Fruit fly (Drosophila melanogaster) whole organism, embryonic: ENCODE measurements around the gene CG6180.

Experiments used
- Aef1 ChIP-seq: fragments of 200-800 bp; sonication (Bioruptor generic); IDR thresholded peaks from 3 replicates; pipeline ENCODE4 v1.3.6; 2022; ENCODE audit warnings: missing biosample characterization, missing genetic modification characterization
- BEAF-32 ChIP-seq: fragments of 200-800 bp; sonication (Bioruptor generic); optimal IDR thresholded peaks from 3 replicates; lab custom pipeline; 2017; ENCODE audit warnings: missing biosample characterization, missing genetic modification characterization, mild to moderate bottlenecking, moderate library complexity, missing genetic modification reagents
- CG10565 ChIP-seq: fragments of 200-800 bp; sonication (Bioruptor generic); optimal IDR thresholded peaks from 3 replicates; lab custom pipeline; 2016; ENCODE audit warnings: missing biosample characterization, mild to moderate bottlenecking, missing genetic modification characterization
- CG10959 ChIP-seq: fragments of 200-800 bp; sonication (Bioruptor generic); IDR thresholded peaks from 2 replicates; pipeline ENCODE4 v1.3.6; 2022; ENCODE audit warnings: missing biosample characterization, missing genetic modification characterization
- CG11247 ChIP-seq: fragments of 200-800 bp; sonication (Bioruptor generic); IDR thresholded peaks from 2 replicates; pipeline ENCODE4 v1.3.6; 2022; ENCODE audit warnings: missing biosample characterization, missing genetic modification characterization
- CG1233 ChIP-seq: fragments of 200-800 bp; sonication (Bioruptor generic); optimal IDR thresholded peaks from 4 replicates; lab custom pipeline; 2018; ENCODE audit warnings: missing biosample characterization, mild to moderate bottlenecking, missing genetic modification characterization
- CG12659 ChIP-seq: fragments of 200-800 bp; sonication (Bioruptor generic); optimal IDR thresholded peaks from 3 replicates; lab custom pipeline; 2017; ENCODE audit warnings: mild to moderate bottlenecking, missing biosample characterization, missing genetic modification reagents, missing genetic modification characterization
- CG14860 ChIP-seq: fragments of 200-800 bp; sonication (Bioruptor generic); IDR thresholded peaks from 3 replicates; pipeline ENCODE4 v1.3.6; 2022; ENCODE audit warnings: missing biosample characterization, missing genetic modification characterization; ENCODE audit not compliant: partially characterized antibody
- CG18011 ChIP-seq: fragments of 200-800 bp; sonication (Bioruptor generic); optimal IDR thresholded peaks from 2 replicates; lab custom pipeline; 2017; ENCODE audit warnings: missing biosample characterization, missing genetic modification characterization, mild to moderate bottlenecking, moderate library complexity, missing genotype
- CG1832 ChIP-seq: fragments of 200-800 bp; sonication (Bioruptor generic); optimal IDR thresholded peaks from 2 replicates; lab custom pipeline; 2017; ENCODE audit warnings: missing biosample characterization, mild to moderate bottlenecking, missing genetic modification characterization, inconsistent platforms
- CG30403 ChIP-seq: fragments of 200-800 bp; sonication (Bioruptor generic); optimal IDR thresholded peaks from 3 replicates; lab custom pipeline; 2016; ENCODE audit warnings: missing biosample characterization, missing genetic modification characterization
- CG34422 ChIP-seq: fragments of 200-800 bp; sonication (Bioruptor generic); IDR thresholded peaks from 3 replicates; pipeline ENCODE4 v1.3.6; 2022; ENCODE audit warnings: missing biosample characterization, missing genetic modification characterization
- CG4328 ChIP-seq: fragments of 200-800 bp; sonication (Bioruptor generic); optimal IDR thresholded peaks from 3 replicates; lab custom pipeline; 2017; ENCODE audit warnings: missing biosample characterization, missing genetic modification reagents, missing genetic modification characterization
- CG6765 ChIP-seq: fragments of 200-800 bp; sonication (Bioruptor generic); optimal IDR thresholded peaks from 3 replicates; lab custom pipeline; 2017; ENCODE audit warnings: missing biosample characterization, mild to moderate bottlenecking, missing genetic modification characterization
- CG7839 ChIP-seq: fragments of 200-800 bp; sonication (Bioruptor generic); optimal IDR thresholded peaks from 3 replicates; lab custom pipeline; 2018; ENCODE audit warnings: missing biosample characterization, mild to moderate bottlenecking, missing genetic modification characterization, moderate library complexity
- CG8290 ChIP-seq, 3 experiments: fragments of 200-800 bp; sonication (Bioruptor generic); optimal IDR thresholded peaks; 2 replicates each; lab custom pipeline; 2016 to 2019; ENCODE audit warnings: missing biosample characterization in 3 of 3, missing genetic modification characterization in 3 of 3, mild to moderate bottlenecking in 2 of 3, moderate library complexity in 1 of 3
- CG8388 ChIP-seq: fragments of 200-800 bp; sonication (Bioruptor generic); optimal IDR thresholded peaks from 2 replicates; lab custom pipeline; 2019; ENCODE audit warnings: missing biosample characterization, mild to moderate bottlenecking, missing genetic modification characterization, moderate library complexity
- CTCF ChIP-seq: fragments of 200-800 bp; sonication (Bioruptor generic); optimal IDR thresholded peaks from 2 replicates; lab custom pipeline; 2017; ENCODE audit warnings: missing biosample characterization, mild to moderate bottlenecking, missing genetic modification characterization, moderate library complexity
- Doc2 ChIP-seq: fragments of 200-800 bp; sonication (Bioruptor generic); IDR thresholded peaks from 2 replicates; pipeline ENCODE4 v1.3.6; 2022; ENCODE audit warnings: missing biosample characterization, missing genetic modification characterization
- E2f2 ChIP-seq: fragments of 200-800 bp; sonication (Bioruptor generic); IDR thresholded peaks from 2 replicates; pipeline ENCODE4 v1.3.6; 2022; ENCODE audit warnings: missing biosample characterization, missing genetic modification characterization
- Fer3 ChIP-seq: fragments of 200-800 bp; sonication (Bioruptor generic); optimal IDR thresholded peaks from 2 replicates; lab custom pipeline; 2018; ENCODE audit warnings: missing biosample characterization, mild to moderate bottlenecking, missing genetic modification characterization, moderate library complexity
- Gsc ChIP-seq: fragments of 200-800 bp; sonication (Bioruptor generic); IDR thresholded peaks from 2 replicates; pipeline ENCODE4 v1.3.6; 2022; ENCODE audit warnings: missing biosample characterization, missing genetic modification characterization
- H15 ChIP-seq: fragments of 200-800 bp; sonication (Bioruptor generic); IDR thresholded peaks from 3 replicates; pipeline ENCODE4 v1.3.6; 2022; ENCODE audit warnings: missing biosample characterization, missing genetic modification characterization
- HmgZ ChIP-seq: fragments of 200-800 bp; sonication (Bioruptor generic); optimal IDR thresholded peaks from 2 replicates; lab custom pipeline; 2018; ENCODE audit warnings: missing biosample characterization, mild to moderate bottlenecking, missing genetic modification characterization
- Lhr ChIP-seq: fragments of 200-800 bp; sonication (Bioruptor generic); optimal IDR thresholded peaks from 3 replicates; lab custom pipeline; 2017; ENCODE audit warnings: mild to moderate bottlenecking, missing biosample characterization, missing genetic modification reagents, missing genetic modification characterization
- Oli ChIP-seq: fragments of 200-800 bp; sonication (Bioruptor generic); optimal IDR thresholded peaks from 2 replicates; lab custom pipeline; 2018; ENCODE audit warnings: missing biosample characterization, mild to moderate bottlenecking, missing genetic modification characterization, moderate library complexity
- Opbp ChIP-seq: fragments of 200-800 bp; sonication (Bioruptor generic); IDR thresholded peaks from 3 replicates; pipeline ENCODE4 v1.3.6; 2022; ENCODE audit warnings: missing biosample characterization, missing genetic modification characterization; ENCODE audit not compliant: partially characterized antibody
- Pdp1 ChIP-seq, 2 experiments: fragments of 200-800 bp; sonication (Bioruptor generic); optimal IDR thresholded peaks; 3 replicates each; lab custom pipeline; 2016; ENCODE audit warnings: missing biosample characterization in 2 of 2, missing genetic modification characterization in 2 of 2, mild to moderate bottlenecking in 1 of 2, moderate library complexity in 1 of 2
- Spps ChIP-seq: fragments of 200-800 bp; sonication (Bioruptor generic); optimal IDR thresholded peaks from 2 replicates; lab custom pipeline; 2018; ENCODE audit warnings: missing biosample characterization, mild to moderate bottlenecking, missing genetic modification characterization
- Sry-δ ChIP-seq: fragments of 200-800 bp; sonication (Bioruptor generic); optimal IDR thresholded peaks from 2 replicates; lab custom pipeline; 2016; ENCODE audit warnings: missing biosample characterization, missing genetic modification characterization
- Trl ChIP-seq, 3 experiments: fragments of >200 bp in 2 of 3; fragments of 200-800 bp in 1 of 3; sonication (Bioruptor generic) in 1 of 3; optimal IDR thresholded peaks; 2 replicates in 1 of 3; 3 replicates in 2 of 3; lab custom pipeline; 2016 to 2017; ENCODE audit warnings: missing biosample characterization in 1 of 3, missing genetic modification characterization in 1 of 3
- YL-1 ChIP-seq: fragments of 200-800 bp; sonication (Bioruptor generic); optimal IDR thresholded peaks from 3 replicates; lab custom pipeline; 2017; ENCODE audit warnings: missing biosample characterization, mild to moderate bottlenecking, missing genetic modification characterization
- bigmax ChIP-seq: fragments of 200-800 bp; sonication (Bioruptor generic); optimal IDR thresholded peaks from 2 replicates; lab custom pipeline; 2018; ENCODE audit warnings: missing biosample characterization, mild to moderate bottlenecking, missing genetic modification characterization
- chm ChIP-seq: fragments of 200-800 bp; sonication (Bioruptor generic); IDR thresholded peaks from 2 replicates; pipeline ENCODE4 v1.3.6; 2022; ENCODE audit warnings: missing biosample characterization, missing genetic modification characterization
- corto ChIP-seq: fragments of 200-800 bp; sonication (Bioruptor generic); optimal IDR thresholded peaks from 2 replicates; lab custom pipeline; 2016; ENCODE audit warnings: missing biosample characterization, mild to moderate bottlenecking, missing genetic modification characterization, moderate library complexity
- crp ChIP-seq, 2 experiments: fragments of 200-800 bp; sonication (Bioruptor generic); optimal IDR thresholded peaks; 2 replicates in 1 of 2; 3 replicates in 1 of 2; lab custom pipeline; 2017; ENCODE audit warnings: missing biosample characterization in 2 of 2, missing genetic modification characterization in 2 of 2, mild to moderate bottlenecking in 1 of 2, moderate library complexity in 1 of 2
- gce ChIP-seq: fragments of 200-800 bp; sonication (Bioruptor generic); IDR thresholded peaks from 3 replicates; pipeline ENCODE4 v1.3.6; 2022; ENCODE audit warnings: missing biosample characterization, missing genetic modification characterization
- hth ChIP-seq: fragments of >200 bp; optimal IDR thresholded peaks from 2 replicates; lab custom pipeline; 2017; ENCODE audit warnings: inconsistent platforms
- ind ChIP-seq: fragments of 200-800 bp; sonication (Bioruptor generic); optimal IDR thresholded peaks from 3 replicates; lab custom pipeline; 2016; ENCODE audit warnings: missing biosample characterization, missing genetic modification characterization
- p53 ChIP-seq: fragments of 200-800 bp; sonication (Bioruptor generic); optimal IDR thresholded peaks from 2 replicates; lab custom pipeline; 2016; ENCODE audit warnings: missing biosample characterization, missing genetic modification characterization
- phol ChIP-seq: fragments of 200-800 bp; sonication (Bioruptor generic); optimal IDR thresholded peaks from 3 replicates; lab custom pipeline; 2018; ENCODE audit warnings: missing biosample characterization, mild to moderate bottlenecking, missing genetic modification characterization, moderate library complexity
- prd ChIP-seq, 3 experiments: fragments of >200 bp in 2 of 3; fragments of 200-800 bp in 1 of 3; sonication (Bioruptor generic) in 1 of 3; optimal IDR thresholded peaks in 2 of 3; IDR thresholded peaks in 1 of 3; 2 replicates in 2 of 3; 3 replicates in 1 of 3; pipeline versions ENCODE4 v1.3.6 to Lab custom; 2017 to 2022; ENCODE audit warnings: missing biosample characterization in 1 of 3, missing genetic modification characterization in 1 of 3
- tna ChIP-seq: fragments of 200-800 bp; sonication (Bioruptor generic); IDR thresholded peaks from 2 replicates; pipeline ENCODE4 v1.3.6; 2022; ENCODE audit warnings: missing biosample characterization, missing genetic modification characterization; ENCODE audit not compliant: partially characterized antibody
- usp ChIP-seq: fragments of >200 bp; optimal IDR thresholded peaks from 2 replicates; lab custom pipeline; 2017; ENCODE audit warnings: missing biosample characterization, missing genetic modification characterization
- vnd ChIP-seq: fragments of 200-800 bp; sonication (Bioruptor generic); IDR thresholded peaks from 3 replicates; pipeline ENCODE4 v1.3.6; 2022; ENCODE audit warnings: missing biosample characterization, missing genetic modification characterization; ENCODE audit not compliant: partially characterized antibody

CG6180 gene

DNA sequence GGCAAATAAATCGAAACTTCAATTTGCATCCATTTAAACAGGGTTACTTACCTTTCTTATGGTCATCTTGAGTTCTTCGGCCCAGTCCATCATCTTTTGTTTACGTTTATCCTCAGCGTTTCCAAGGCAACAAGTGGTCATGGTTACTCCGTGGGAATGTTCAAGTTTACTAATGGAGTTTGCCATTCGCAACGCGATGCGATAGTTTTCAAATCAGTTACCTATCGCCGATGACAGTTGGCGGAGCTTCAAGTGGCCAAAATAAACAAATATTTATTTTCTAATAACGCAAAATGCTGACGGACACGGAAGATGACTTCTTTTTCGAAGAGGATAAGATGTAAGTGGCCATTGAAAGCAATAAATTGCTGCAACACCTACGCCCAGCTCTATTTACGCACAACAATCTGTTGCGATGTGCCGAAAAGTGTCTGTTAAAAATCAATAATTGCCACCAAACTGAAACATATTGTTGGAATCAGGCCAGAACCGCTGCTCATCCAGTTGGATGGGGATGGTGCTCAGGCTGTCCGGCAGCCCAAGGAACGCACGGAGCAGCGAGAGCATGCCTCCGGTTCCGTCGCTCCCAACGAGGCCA lies 12.5 kb upstream of the CG6180 start, which contains the start of the genes IFT43 and PICK1 (continued):
- TF ChIP-seq vnd (GFP tag; lab: Robert Waterston, UW) (peak; percentile 77), phol (peak; percentile 61), Trl (optimal IDR thresholded peaks at IDR 0.05; lab: Kevin White, UChicago) (no peak), Trl (GFP tag; optimal IDR thresholded peaks at IDR 0.05; lab: Kevin White, UChicago) (no peak), YL-1 (GFP tag; lab: Kevin White, UChicago) (peak; percentile 37), CG11247 (GFP tag; lab: Robert Waterston, UW) (no peak), CG14860 (GFP tag; lab: Robert Waterston, UW) (peak; percentile 72), Opbp (GFP tag; lab: Robert Waterston, UW) (peak; percentile 81; the same call in 2 of the 3 replicates), chm (GFP tag; lab: Robert Waterston, UW) (no peak), E2f2 (GFP tag; lab: Robert Waterston, UW) (peak; percentile 47; the same call in 1 of the 2 replicates), BEAF-32 (peak; percentile 82), HmgZ (peak; percentile 19), tna (GFP tag; lab: Robert Waterston, UW) (peak; percentile 78), CG8290 (GFP tag; optimal IDR thresholded peaks at IDR 0.05; lab: Kevin White, UChicago) (no peak), CG8290 (tag; optimal IDR thresholded peaks at IDR 0.05; lab: Kevin White, UChicago) (no peak), Lhr (GFP tag; lab: Kevin White, UChicago) (peak; percentile 2), Sry-δ (GFP tag; lab: Kevin White, UChicago) (peak; percentile 64), usp (no peak)

DNA sequence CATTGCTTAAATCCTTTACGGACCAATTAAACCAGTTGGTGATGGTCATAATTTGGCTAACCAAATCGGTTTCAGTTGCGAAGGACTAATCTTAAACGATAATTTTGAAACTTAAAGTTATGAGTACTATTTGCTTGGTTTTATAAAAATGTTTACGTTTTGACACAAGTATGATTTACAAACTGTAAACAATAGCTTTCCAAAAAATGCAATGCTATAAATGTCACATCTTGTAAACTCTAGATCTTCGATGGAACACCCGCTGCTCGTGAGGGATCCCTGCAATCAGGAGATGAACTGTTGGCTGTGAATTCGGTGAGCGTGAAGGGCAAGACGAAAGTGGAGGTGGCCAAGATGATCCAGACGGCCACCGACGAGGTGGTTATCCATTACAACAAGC lies 10.2 kb upstream of the CG6180 start, which contains the start of gene CG5781:
CG5781 (minus strand) TSS at position 101 of the 400 bp plus-strand sequence.
- TF ChIP-seq CG12659 (no peak), Gsc (GFP tag; lab: Robert Waterston, UW) (no peak), Fer3 (tag; lab: Kevin White, UChicago) (no peak), CG4328 (GFP tag; lab: Kevin White, UChicago) (no peak), CG10959 (GFP tag; lab: Robert Waterston, UW) (no peak), H15 (GFP tag; lab: Robert Waterston, UW) (no peak), crp (GFP tag; optimal IDR thresholded peaks at IDR 0.05; lab: Kevin White, UChicago) (no peak)

- TF ChIP-seq gce: no peak
- TF ChIP-seq CG18011 (GFP tag; lab: Kevin White, UChicago): no peak
- TF ChIP-seq Oli (tag; lab: Kevin White, UChicago): peak; percentile 22
- no peak for TF ChIP-seq bigmax (GFP tag; lab: Kevin White, UChicago)
- peak in 1 of 2 experiments; percentile 79 for TF ChIP-seq Pdp1 (GFP tag; optimal IDR thresholded peaks at IDR 0.05; lab: Kevin White, UChicago)
- TF ChIP-seq CG8388: peak; percentile 93
- TF ChIP-seq CG34422 (GFP tag; lab: Robert Waterston, UW): peak; percentile 46; the same call in 1 of the 3 replicates
- no peak for TF ChIP-seq Doc2 (GFP tag; lab: Robert Waterston, UW)
- peak; percentile 7 for TF ChIP-seq CG1233 (GFP tag; lab: Kevin White, UChicago)
- TF ChIP-seq CG1832: no peak
- no peak for TF ChIP-seq CG6765 (GFP tag; lab: Kevin White, UChicago)
- no peak for TF ChIP-seq CTCF (GFP tag; lab: Kevin White, UChicago)
- no peak for TF ChIP-seq Spps (tag; lab: Kevin White, UChicago)
- no peak for TF ChIP-seq hth (lab: Kevin White, UChicago)
- TF ChIP-seq CG10565 (GFP tag; lab: Kevin White, UChicago): no peak
- TF ChIP-seq ind (GFP tag; lab: Kevin White, UChicago): peak; percentile 43
- no peak for TF ChIP-seq corto (GFP tag; lab: Kevin White, UChicago)
- TF ChIP-seq CG14860 (GFP tag; lab: Robert Waterston, UW): no peak
- TF ChIP-seq CG30403 (GFP tag; lab: Kevin White, UChicago): peak; percentile 16
- TF ChIP-seq p53 (GFP tag; lab: Kevin White, UChicago): no peak
- no peak for TF ChIP-seq Aef1 (GFP tag; lab: Robert Waterston, UW)
- peak; percentile 58 for TF ChIP-seq CG7839 (tag; lab: Kevin White, UChicago)
- no peak for TF ChIP-seq prd (optimal IDR thresholded peaks at IDR 0.05; lab: Kevin White, UChicago)
- peak; percentile 37; the same call in 1 of the 3 replicates for TF ChIP-seq prd (GFP tag; IDR thresholded peaks at IDR 0.05; lab: Robert Waterston, UW)
Measured at dm6 chr2L:12700381-12700963, 7.0 kb upstream of the CG6180 start, which contains the start of gene CG17036. CG17036 (minus strand) TSS chr2L:12700746.
